Worm (Caenorhabditis elegans) whole organism, L3 larva: ENCODE results near the gene C14C6.3.

ENCODE experiments used
- ZK546.5 ChIP-seq: sonication (generic microtip); optimal IDR thresholded peaks from 2 replicates; lab custom pipeline; 2017; ENCODE audit warnings: missing biosample characterization, missing genetic modification characterization
- aly-2 ChIP-seq: fragments of 150-350 bp; optimal IDR thresholded peaks from 2 replicates; lab custom pipeline; 2014; ENCODE audit warnings: missing biosample characterization, missing genetic modification characterization
- ama-1 ChIP-seq: fragments of 150-350 bp; optimal IDR thresholded peaks from 2 replicates; lab custom pipeline; 2018
- ceh-16 ChIP-seq: sonication (generic microtip); optimal IDR thresholded peaks from 2 replicates; lab custom pipeline; 2017; ENCODE audit warnings: missing biosample characterization, missing genetic modification characterization
- ceh-28 ChIP-seq: fragments of 150-350 bp; optimal IDR thresholded peaks from 2 replicates; lab custom pipeline; 2014; ENCODE audit warnings: missing biosample characterization, missing genetic modification reagents, missing genetic modification characterization
- ceh-82 ChIP-seq: fragments of 150-350 bp; optimal IDR thresholded peaks from 2 replicates; lab custom pipeline; 2014; ENCODE audit warnings: missing biosample characterization, missing genetic modification characterization
- daf-12 ChIP-seq: fragments of 150-350 bp; optimal IDR thresholded peaks from 2 replicates; lab custom pipeline; 2014; ENCODE audit warnings: missing biosample characterization, missing genetic modification reagents, missing genetic modification characterization
- egl-27 ChIP-seq: sonication (generic microtip); optimal IDR thresholded peaks from 4 replicates; lab custom pipeline; 2017; ENCODE audit warnings: missing biosample characterization, missing genetic modification reagents, missing genetic modification characterization
- egl-5 ChIP-seq: fragments of 150-350 bp; optimal IDR thresholded peaks from 2 replicates; lab custom pipeline; 2017; ENCODE audit warnings: missing biosample characterization, missing genetic modification reagents, missing genetic modification characterization, inconsistent platforms
- elt-2 ChIP-seq: sonication (generic microtip); optimal IDR thresholded peaks from 2 replicates; lab custom pipeline; 2016; ENCODE audit warnings: missing genetic modification reagents, mild to moderate bottlenecking, missing genetic modification characterization, missing compliant biosample characterization
- elt-3 ChIP-seq, 3 experiments: fragments of 150-350 bp in 1 of 3; sonication (generic microtip) in 2 of 3; optimal IDR thresholded peaks; 2 replicates in 2 of 3; 4 replicates in 1 of 3; lab custom pipeline; 2014 to 2017; ENCODE audit warnings: missing biosample characterization in 3 of 3, missing genetic modification characterization in 3 of 3
- eor-1 ChIP-seq, 2 experiments: fragments of 150-350 bp; optimal IDR thresholded peaks; 2 replicates each; lab custom pipeline; 2014 to 2018; ENCODE audit warnings: missing biosample characterization in 2 of 2, missing genetic modification characterization in 2 of 2
- hmg-11 ChIP-seq: sonication (generic microtip); optimal IDR thresholded peaks from 2 replicates; lab custom pipeline; 2016; ENCODE audit warnings: missing genetic modification characterization, missing compliant biosample characterization
- lin-15B ChIP-seq: fragments of 150-350 bp; optimal IDR thresholded peaks from 2 replicates; lab custom pipeline; 2014; ENCODE audit warnings: missing biosample characterization, missing genetic modification characterization
- lin-39 ChIP-seq: fragments of 150-350 bp; optimal IDR thresholded peaks from 2 replicates; lab custom pipeline; 2018; ENCODE audit warnings: missing biosample characterization, missing genetic modification reagents, missing genetic modification characterization
- lsy-12 ChIP-seq: sonication (generic microtip); optimal IDR thresholded peaks from 2 replicates; lab custom pipeline; 2016; ENCODE audit warnings: mild to moderate bottlenecking, missing genetic modification characterization, missing compliant biosample characterization
- mdl-1 ChIP-seq: fragments of 150-350 bp; optimal IDR thresholded peaks from 2 replicates; lab custom pipeline; 2014; ENCODE audit warnings: missing biosample characterization, missing genetic modification characterization
- mml-1 ChIP-seq: fragments of 150-350 bp; sonication (generic microtip); optimal IDR thresholded peaks from 3 replicates; lab custom pipeline; 2014; ENCODE audit warnings: missing biosample characterization, missing genetic modification characterization
- nhr-11 ChIP-seq: fragments of 150-350 bp; optimal IDR thresholded peaks from 2 replicates; lab custom pipeline; 2014; ENCODE audit warnings: missing biosample characterization, missing genetic modification characterization
- nhr-12 ChIP-seq: fragments of 150-350 bp; optimal IDR thresholded peaks from 2 replicates; lab custom pipeline; 2014; ENCODE audit warnings: missing biosample characterization, missing genetic modification characterization
- nhr-23 ChIP-seq: fragments of 150-350 bp; optimal IDR thresholded peaks from 2 replicates; lab custom pipeline; 2014; ENCODE audit warnings: missing biosample characterization, missing genetic modification reagents, missing genetic modification characterization
- nhr-25 ChIP-seq: sonication (generic microtip); optimal IDR thresholded peaks from 2 replicates; lab custom pipeline; 2017; ENCODE audit warnings: missing biosample characterization, missing genetic modification characterization
- nhr-28 ChIP-seq: fragments of 150-350 bp; optimal IDR thresholded peaks from 2 replicates; lab custom pipeline; 2014; ENCODE audit warnings: missing biosample characterization, missing genetic modification characterization
- nhr-43 ChIP-seq: sonication (generic microtip); optimal IDR thresholded peaks from 2 replicates; lab custom pipeline; 2016; ENCODE audit warnings: mild to moderate bottlenecking, missing genetic modification characterization, missing compliant biosample characterization; ENCODE audit not compliant: poor library complexity, severe bottlenecking
- nhr-76 ChIP-seq: fragments of 150-350 bp; sonication (generic microtip); optimal IDR thresholded peaks from 5 replicates; lab custom pipeline; 2014; ENCODE audit warnings: missing biosample characterization, missing genetic modification characterization
- pha-4 ChIP-seq: fragments of 150-350 bp; optimal IDR thresholded peaks from 2 replicates; lab custom pipeline; 2014; ENCODE audit warnings: missing biosample characterization, missing genetic modification reagents, missing genetic modification characterization
- pqm-1 ChIP-seq: fragments of 150-350 bp; optimal IDR thresholded peaks from 2 replicates; lab custom pipeline; 2017; ENCODE audit warnings: missing biosample characterization, missing genetic modification characterization, inconsistent platforms
- sea-2 ChIP-seq: fragments of 150-350 bp; sonication (generic microtip); optimal IDR thresholded peaks from 4 replicates; lab custom pipeline; 2014; ENCODE audit warnings: missing biosample characterization, missing genetic modification reagents, missing genetic modification characterization
- skn-1 ChIP-seq: fragments of 150-350 bp; optimal IDR thresholded peaks from 2 replicates; lab custom pipeline; 2014; ENCODE audit warnings: missing biosample characterization, missing genetic modification characterization
- tbx-2 ChIP-seq: sonication (generic microtip); optimal IDR thresholded peaks from 2 replicates; lab custom pipeline; 2016; ENCODE audit warnings: mild to moderate bottlenecking, missing genetic modification characterization, missing compliant biosample characterization
- unc-39 ChIP-seq: sonication (generic microtip); optimal IDR thresholded peaks from 4 replicates; lab custom pipeline; 2017; ENCODE audit warnings: missing biosample characterization, missing genetic modification characterization
- zag-1 ChIP-seq: fragments of 150-350 bp; optimal IDR thresholded peaks from 2 replicates; lab custom pipeline; 2014; ENCODE audit warnings: missing biosample characterization, missing genetic modification characterization
- ztf-11 ChIP-seq: fragments of 150-350 bp; optimal IDR thresholded peaks from 2 replicates; lab custom pipeline; 2014; ENCODE audit warnings: missing biosample characterization, missing genetic modification characterization
- ztf-4 ChIP-seq: fragments of 150-350 bp; optimal IDR thresholded peaks from 2 replicates; lab custom pipeline; 2014; ENCODE audit warnings: missing biosample characterization, missing genetic modification characterization

The C14C6.3 gene

DNA sequence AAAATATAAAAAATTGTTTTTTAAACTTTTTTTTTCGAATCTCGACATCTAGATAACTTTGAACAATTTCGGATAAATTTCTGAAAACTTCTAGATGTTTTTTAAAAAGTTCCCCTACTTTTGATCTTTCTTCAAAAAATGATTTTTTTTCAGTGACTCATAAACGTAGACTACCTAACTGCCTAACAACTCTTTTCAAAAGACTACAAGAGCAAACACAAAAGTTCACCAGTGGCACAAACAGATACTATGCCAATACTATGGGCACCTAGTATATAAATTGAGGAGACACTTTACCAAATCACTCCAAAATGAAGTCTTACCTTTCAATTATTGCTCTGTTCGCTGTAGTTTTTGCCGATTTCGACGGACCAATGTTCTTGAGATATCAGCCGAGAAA, 39.5 kb upstream of the C14C6.3 start, which contains the start of gene srlf-35:
Gene srlf-35, plus strand, starts transcription at position 301 of the 400 bp plus-strand sequence.
- TF ChIP-seq ztf-4 (no peak), daf-12 (tag; lab: Kevin White, UChicago) (no peak), eor-1 (tag; optimal IDR thresholded peaks at IDR 0.05; lab: Kevin White, UChicago) (no peak), lin-15B (tag; lab: Kevin White, UChicago) (no peak), nhr-11 (tag; lab: Kevin White, UChicago) (no peak)

DNA sequence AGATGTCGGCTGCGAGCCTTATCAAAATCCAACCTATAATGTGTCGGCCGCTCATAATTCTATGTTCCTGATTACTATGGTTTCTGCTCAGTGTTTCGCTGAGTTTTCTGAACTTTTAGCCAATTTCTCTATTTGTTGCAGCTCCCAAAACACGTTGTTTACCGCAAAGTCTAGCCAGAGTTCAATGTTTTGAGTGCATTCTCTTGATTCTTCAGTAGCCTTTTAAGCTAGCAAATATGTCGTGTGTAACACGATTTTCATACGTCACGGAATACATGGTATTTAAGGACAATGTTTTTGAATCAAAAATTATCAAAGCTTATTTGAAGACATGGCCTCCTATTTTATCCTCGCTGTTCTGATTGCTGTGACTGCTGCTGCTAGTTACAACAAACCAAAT, 38.1 kb upstream of the C14C6.3 start, which contains the start of gene srlf-19:
Gene srlf-19, plus strand, starts transcription at position 301 of the 400 bp plus-strand sequence.
- TF ChIP-seq zag-1 (no peak), ZK546.5 (tag; lab: Kevin White, UChicago) (no peak), ceh-82 (no peak), nhr-76 (tag; lab: Kevin White, UChicago) (no peak), pha-4 (no peak), nhr-23 (tag; lab: Kevin White, UChicago) (no peak), ztf-11 (tag; lab: Kevin White, UChicago) (no peak), tbx-2 (no peak), pqm-1 (tag; lab: Kevin White, UChicago) (no peak), ceh-28 (tag; lab: Kevin White, UChicago) (no peak), nhr-43 (tag; lab: Kevin White, UChicago) (no peak), ama-1 (lab: Kevin White, UChicago) (no peak), nhr-28 (tag; lab: Kevin White, UChicago) (no peak), skn-1 (tag; lab: Kevin White, UChicago) (no peak), elt-2 (tag; lab: Kevin White, UChicago) (no peak), mdl-1 (no peak)

DNA sequence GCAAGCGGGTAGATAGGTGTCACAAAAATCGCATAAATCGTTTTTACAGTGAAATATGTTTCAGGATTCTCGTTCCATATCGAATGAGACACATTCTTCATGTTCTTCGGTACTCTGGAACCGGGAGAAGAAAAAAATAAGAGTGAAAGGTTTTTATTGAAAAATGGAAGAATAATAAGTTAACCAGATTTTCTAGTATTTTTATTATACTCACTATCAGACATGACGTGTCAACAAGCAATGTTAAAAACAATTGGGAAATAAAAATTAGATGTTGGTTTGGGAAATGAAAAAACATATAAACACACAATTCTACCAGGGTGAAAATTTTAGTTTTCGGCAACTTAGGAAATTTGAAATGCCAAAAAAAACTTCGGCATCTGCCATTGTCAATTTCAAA, 30.8 kb upstream of the C14C6.3 start, which contains the start of gene srh-37:
Gene srh-37, minus strand, starts transcription at position 101 of the 400 bp plus-strand sequence.
- no peak for TF ChIP-seq eor-1 (tag; optimal IDR thresholded peaks at IDR 0.05; lab: Kevin White, UChicago)
- TF ChIP-seq ceh-16 = no peak
- TF ChIP-seq ceh-82 = no peak
- TF ChIP-seq ceh-28 (tag; lab: Kevin White, UChicago) = no peak
- TF ChIP-seq egl-5 (tag; lab: Kevin White, UChicago) = no peak
- TF ChIP-seq aly-2 = no peak
- no peak for TF ChIP-seq nhr-12 (tag; lab: Kevin White, UChicago)
- TF ChIP-seq egl-27 (tag; lab: Kevin White, UChicago) = no peak
- TF ChIP-seq nhr-28 (tag; lab: Kevin White, UChicago) = no peak
- TF ChIP-seq mml-1 (tag; lab: Kevin White, UChicago) = no peak
- TF ChIP-seq sea-2 = no peak
- TF ChIP-seq ztf-11 (tag; lab: Kevin White, UChicago) = no peak
- TF ChIP-seq, all 47 proteins: peak for 0

DNA sequence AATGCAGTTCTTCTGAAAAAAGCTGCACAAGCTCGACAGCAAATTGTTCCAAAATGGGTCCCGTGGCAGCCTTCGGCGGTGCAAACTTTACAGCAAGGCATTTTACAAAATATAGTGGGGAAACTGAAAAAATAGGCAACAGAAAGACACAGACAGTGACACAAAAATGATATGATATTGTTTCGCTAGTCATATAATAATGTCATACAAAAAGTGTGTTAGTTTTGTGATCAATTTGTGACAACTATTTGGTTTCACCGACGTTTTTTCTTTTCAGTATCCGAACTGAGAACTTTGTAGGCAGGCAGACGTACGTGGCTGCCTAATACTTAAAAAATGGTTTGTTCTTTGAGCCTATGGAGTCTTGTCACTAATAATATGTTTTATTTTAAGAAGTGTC, 23.8 kb upstream of the C14C6.3 start, which contains the start of gene nhr-210:
Gene nhr-210, minus strand, starts transcription at position 101 of the 400 bp plus-strand sequence.
- TF ChIP-seq skn-1 (tag; lab: Kevin White, UChicago) (no peak), ztf-11 (tag; lab: Kevin White, UChicago) (no peak), elt-2 (tag; lab: Kevin White, UChicago) (peak; percentile 13), elt-3 (tag; optimal IDR thresholded peaks at IDR 0.05; lab: Kevin White, UChicago) (no peak)

DNA sequence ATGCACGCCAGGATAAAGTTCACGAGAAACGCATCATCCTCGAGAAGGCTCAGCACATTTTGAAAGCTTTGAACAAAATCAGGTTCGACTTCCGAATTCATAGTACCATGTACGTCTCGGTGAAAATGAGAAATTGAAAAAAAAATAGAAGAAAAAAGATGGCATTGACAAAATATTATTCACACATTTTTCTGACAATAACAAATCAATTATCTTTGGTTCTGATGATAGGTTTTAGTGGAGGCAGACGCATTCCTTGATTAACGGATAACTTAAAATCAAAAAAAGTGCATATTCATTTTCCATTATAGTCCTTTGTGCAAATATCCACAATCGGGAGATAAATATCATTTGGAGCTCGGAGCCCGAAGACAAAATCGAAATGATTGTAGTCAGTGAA, 21.8 kb upstream of the C14C6.3 start, which contains the start of gene srw-107:
Gene srw-107, minus strand, starts transcription at position 101 of the 400 bp plus-strand sequence.
- TF ChIP-seq lsy-12 (tag; lab: Kevin White, UChicago) (no peak), sea-2 (no peak), zag-1 (no peak), elt-3 (tag; optimal IDR thresholded peaks at IDR 0.05; lab: Kevin White, UChicago) (no peak), hmg-11 (tag; lab: Kevin White, UChicago) (no peak), nhr-25 (tag; lab: Kevin White, UChicago) (no peak), lin-39 (tag; lab: Kevin White, UChicago) (no peak), unc-39 (tag; lab: Kevin White, UChicago) (no peak), ZK546.5 (tag; lab: Kevin White, UChicago) (no peak), ama-1 (lab: Kevin White, UChicago) (no peak), elt-2 (tag; lab: Kevin White, UChicago) (no peak)
- TF ChIP-seq, all 47 proteins: peak for 0
